Worm (Caenorhabditis elegans): Measurements from ENCODE around the gene fbxb-92.

- no peak for TF ChIP-seq nhr-6 (tag; optimal IDR thresholded peaks at IDR 0.05)
- no peak for TF ChIP-seq daf-12 (tag; optimal IDR thresholded peaks at IDR 0.05)
- no peak for TF ChIP-seq ZK546.5 (tag; optimal IDR thresholded peaks at IDR 0.05)
- TF ChIP-seq lir-3 (tag; optimal IDR thresholded peaks at IDR 0.05) = no peak
- TF ChIP-seq nhr-76 (tag; optimal IDR thresholded peaks at IDR 0.05) = no peak
- TF ChIP-seq pqm-1 (tag; optimal IDR thresholded peaks at IDR 0.05) = no peak
- TF ChIP-seq ceh-62 (tag; optimal IDR thresholded peaks at IDR 0.05) = no peak
- no peak for TF ChIP-seq nhr-28 (tag; optimal IDR thresholded peaks at IDR 0.05)
- TF ChIP-seq pha-4 (GFP tag; IDR thresholded peaks at IDR 0.05) = no peak
- no peak for TF ChIP-seq pha-4 (tag; optimal IDR thresholded peaks at IDR 0.05)
Measured at ce11 chrII:3775719-3776118, 28.4 kb upstream of the fbxb-92 start, which contains the start of gene T24E12.3.
